Worm (Caenorhabditis elegans) whole organism, L2 larva: ENCODE measurements around the gene K02E2.11.
"Not testable (repeated sequence)": the region's sequence is repeated elsewhere in the genome, so short reads cannot be mapped to it uniquely, and the experiment has no call there.

ENCODE experiments used
- C34F6.9 ChIP-seq: fragments of 150-350 bp; optimal IDR thresholded peaks from 2 replicates; lab custom pipeline; 2014; ENCODE audit warnings: missing biosample characterization, missing genetic modification characterization
- R02D3.7 ChIP-seq: fragments of 150-350 bp; optimal IDR thresholded peaks from 2 replicates; lab custom pipeline; 2014; ENCODE audit warnings: missing biosample characterization, missing genetic modification characterization
- ZK546.5 ChIP-seq: sonication (generic microtip); optimal IDR thresholded peaks from 2 replicates; lab custom pipeline; 2017; ENCODE audit warnings: missing biosample characterization, missing genetic modification characterization
- aly-2 ChIP-seq: fragments of 150-350 bp; optimal IDR thresholded peaks from 2 replicates; lab custom pipeline; 2014; ENCODE audit warnings: missing biosample characterization, missing genetic modification characterization
- blmp-1 ChIP-seq: sonication (generic microtip); optimal IDR thresholded peaks from 2 replicates; lab custom pipeline; 2017; ENCODE audit warnings: missing genetic modification characterization, mild to moderate bottlenecking, missing compliant biosample characterization, antibody characterized with exemption, moderate library complexity; ENCODE audit not compliant: insufficient read depth
- ceh-16 ChIP-seq: fragments of 150-350 bp; optimal IDR thresholded peaks from 2 replicates; lab custom pipeline; 2014; ENCODE audit warnings: missing biosample characterization, missing genetic modification characterization
- crh-2 ChIP-seq: sonication (generic microtip); optimal IDR thresholded peaks from 2 replicates; lab custom pipeline; 2017; ENCODE audit warnings: missing biosample characterization, missing genetic modification characterization
- dmd-4 ChIP-seq: sonication (generic microtip); optimal IDR thresholded peaks from 2 replicates; lab custom pipeline; 2017; ENCODE audit warnings: missing biosample characterization, missing genetic modification characterization
- egl-27 ChIP-seq: sonication (generic microtip); optimal IDR thresholded peaks from 3 replicates; lab custom pipeline; 2017; ENCODE audit warnings: missing biosample characterization, missing genetic modification reagents, missing genetic modification characterization
- fos-1 ChIP-seq: fragments of 150-350 bp; optimal IDR thresholded peaks from 2 replicates; lab custom pipeline; 2014; ENCODE audit warnings: missing biosample characterization, missing genetic modification characterization
- gmeb-1 ChIP-seq: fragments of 150-350 bp; optimal IDR thresholded peaks from 2 replicates; lab custom pipeline; 2014; ENCODE audit warnings: missing biosample characterization, missing genetic modification characterization
- lin-13 ChIP-seq: fragments of 150-350 bp; optimal IDR thresholded peaks from 2 replicates; lab custom pipeline; 2014; ENCODE audit warnings: missing biosample characterization, missing genetic modification reagents, missing genetic modification characterization
- lin-39 ChIP-seq: fragments of 150-350 bp; optimal IDR thresholded peaks from 2 replicates; lab custom pipeline; 2014; ENCODE audit warnings: missing biosample characterization, missing genetic modification reagents, missing genetic modification characterization
- mab-5 ChIP-seq: fragments of 150-350 bp; optimal IDR thresholded peaks from 2 replicates; lab custom pipeline; 2014; ENCODE audit warnings: missing biosample characterization, missing genetic modification characterization
- mdl-1 ChIP-seq, 2 experiments: fragments of 150-350 bp in 1 of 2; sonication (generic microtip) in 1 of 2; optimal IDR thresholded peaks; 2 replicates each; lab custom pipeline; 2017; ENCODE audit warnings: missing biosample characterization in 2 of 2, missing genetic modification characterization in 2 of 2
- nhr-11 ChIP-seq: fragments of 150-350 bp; optimal IDR thresholded peaks from 2 replicates; lab custom pipeline; 2014; ENCODE audit warnings: missing biosample characterization, missing genetic modification characterization
- nhr-129 ChIP-seq: fragments of 150-350 bp; optimal IDR thresholded peaks from 2 replicates; lab custom pipeline; 2014; ENCODE audit warnings: missing biosample characterization, missing genetic modification characterization
- nhr-21 ChIP-seq: fragments of 150-350 bp; optimal IDR thresholded peaks from 2 replicates; lab custom pipeline; 2014; ENCODE audit warnings: missing biosample characterization, missing genetic modification characterization
- nhr-23 ChIP-seq: fragments of 150-350 bp; optimal IDR thresholded peaks from 2 replicates; lab custom pipeline; 2014; ENCODE audit warnings: missing biosample characterization, missing genetic modification reagents, missing genetic modification characterization
- nhr-237 ChIP-seq: fragments of 150-350 bp; optimal IDR thresholded peaks from 2 replicates; lab custom pipeline; 2014; ENCODE audit warnings: missing biosample characterization, missing genetic modification characterization
- nhr-25 ChIP-seq: fragments of 150-350 bp; sonication (generic microtip); optimal IDR thresholded peaks from 3 replicates; lab custom pipeline; 2014; ENCODE audit warnings: missing biosample characterization, missing genetic modification characterization
- nhr-6 ChIP-seq: fragments of 150-350 bp; optimal IDR thresholded peaks from 2 replicates; lab custom pipeline; 2014; ENCODE audit warnings: missing biosample characterization, missing genetic modification characterization
- peb-1 ChIP-seq: fragments of 150-350 bp; optimal IDR thresholded peaks from 2 replicates; lab custom pipeline; 2014; ENCODE audit warnings: missing biosample characterization, missing genetic modification characterization
- skn-1 ChIP-seq: sonication (generic microtip); optimal IDR thresholded peaks from 2 replicates; lab custom pipeline; 2017; ENCODE audit warnings: missing biosample characterization, missing genetic modification characterization
- sma-9 ChIP-seq, 2 experiments: fragments of 150-350 bp in 1 of 2; sonication (generic microtip) in 1 of 2; optimal IDR thresholded peaks; 2 replicates each; lab custom pipeline; 2014 to 2016; ENCODE audit warnings: missing genetic modification characterization in 2 of 2, mild to moderate bottlenecking in 1 of 2, missing biosample characterization in 1 of 2, missing compliant biosample characterization in 1 of 2, missing genetic modification reagents in 1 of 2, moderate library complexity in 1 of 2
- snpc-4 ChIP-seq: fragments of 150-350 bp; optimal IDR thresholded peaks from 2 replicates; lab custom pipeline; 2014; ENCODE audit warnings: missing biosample characterization, missing genetic modification characterization
- unc-39 ChIP-seq: fragments of 150-350 bp; optimal IDR thresholded peaks from 2 replicates; lab custom pipeline; 2014; ENCODE audit warnings: missing biosample characterization, missing genetic modification characterization
- unc-62 ChIP-seq: fragments of 150-350 bp; optimal IDR thresholded peaks from 2 replicates; lab custom pipeline; 2014; ENCODE audit warnings: missing biosample characterization, missing genetic modification reagents, missing genetic modification characterization
- zag-1 ChIP-seq: fragments of 150-350 bp; optimal IDR thresholded peaks from 2 replicates; lab custom pipeline; 2014; ENCODE audit warnings: missing biosample characterization, missing genetic modification characterization
- ztf-1 ChIP-seq: fragments of 200-800 bp; sonication (Bioruptor generic); conservative IDR thresholded peaks from 2 replicates; pipeline ENCODE4 v1.3.6; 2022; ENCODE audit warnings: missing genetic modification characterization, missing compliant biosample characterization

K02E2.11 gene

ce11 chrV:20347625-20348024, 35.5 kb upstream of the K02E2.11 start:
- TF ChIP-seq C34F6.9 (tag; lab: Kevin White, UChicago): no peak
- no peak for TF ChIP-seq sma-9 (GFP tag; optimal IDR thresholded peaks at IDR 0.05; lab: Kevin White, UChicago)
- TF ChIP-seq sma-9 (tag; optimal IDR thresholded peaks at IDR 0.05; lab: Kevin White, UChicago): no peak
- no peak for TF ChIP-seq zag-1 (tag; lab: Kevin White, UChicago)
- TF ChIP-seq nhr-11 (tag; lab: Kevin White, UChicago): no peak
- TF ChIP-seq ZK546.5 (tag; lab: Kevin White, UChicago): no peak
- TF ChIP-seq snpc-4 (tag; lab: Kevin White, UChicago): no peak
- no peak for TF ChIP-seq aly-2
- no peak for TF ChIP-seq lin-13 (GFP tag; lab: Kevin White, UChicago)
- TF ChIP-seq blmp-1 (tag; lab: Kevin White, UChicago): no peak
- no peak for TF ChIP-seq skn-1 (tag; lab: Kevin White, UChicago)
- TF ChIP-seq R02D3.7: no peak
- no peak for TF ChIP-seq nhr-237 (tag; lab: Kevin White, UChicago)

ce11 chrV:20350382-20350781, 32.7 kb upstream of the K02E2.11 start:
- no peak for TF ChIP-seq skn-1 (tag; lab: Kevin White, UChicago)
- TF ChIP-seq ceh-16 (tag; lab: Kevin White, UChicago): no peak
- no peak for TF ChIP-seq egl-27 (tag; lab: Kevin White, UChicago)
- TF ChIP-seq peb-1 (tag; lab: Kevin White, UChicago): no peak
- TF ChIP-seq blmp-1 (tag; lab: Kevin White, UChicago): no peak

- TF ChIP-seq unc-62 (GFP tag; lab: Kevin White, UChicago) (no peak), peb-1 (tag; lab: Kevin White, UChicago) (no peak), mdl-1 (tag; optimal IDR thresholded peaks at IDR 0.05; lab: Kevin White, UChicago) (no peak), nhr-23 (tag; lab: Kevin White, UChicago) (no peak)
These were observed 31.9 kb upstream of the K02E2.11 start, which contains the start of gene K02E2.1 for ce11 chrV:20351195-20351594. TSS of gene K02E2.1 (plus strand) at chrV:20351495.

ce11 chrV:20356472-20356871, 26.6 kb upstream of the K02E2.11 start, which contains the start of gene grd-11:
TSS of gene grd-11 (plus strand) at chrV:20356772.
- TF ChIP-seq mab-5 (tag; lab: Kevin White, UChicago): no peak
- TF ChIP-seq blmp-1 (tag; lab: Kevin White, UChicago): no peak
- TF ChIP-seq nhr-11 (tag; lab: Kevin White, UChicago): no peak
- TF ChIP-seq unc-62 (GFP tag; lab: Kevin White, UChicago): no peak
- TF ChIP-seq aly-2: no peak
- TF ChIP-seq nhr-23 (tag; lab: Kevin White, UChicago): no peak
- TF ChIP-seq gmeb-1 (tag; lab: Kevin White, UChicago): no peak
- no peak for TF ChIP-seq dmd-4
- TF ChIP-seq nhr-6 (tag; lab: Kevin White, UChicago): no peak
- TF ChIP-seq egl-27 (tag; lab: Kevin White, UChicago): no peak
- TF ChIP-seq fos-1 (tag; lab: Kevin White, UChicago): no peak
- no peak for TF ChIP-seq nhr-25 (tag; lab: Kevin White, UChicago)
- TF ChIP-seq lin-39 (tag; lab: Kevin White, UChicago): no peak
- TF ChIP-seq, all 48 proteins: peak for 0

- TF ChIP-seq lin-13 (GFP tag; lab: Kevin White, UChicago) (no peak), unc-39 (tag; lab: Kevin White, UChicago) (no peak), peb-1 (tag; lab: Kevin White, UChicago) (no peak), ztf-1 (no peak), sma-9 (GFP tag; optimal IDR thresholded peaks at IDR 0.05; lab: Kevin White, UChicago) (no peak), sma-9 (tag; optimal IDR thresholded peaks at IDR 0.05; lab: Kevin White, UChicago) (no peak), nhr-21 (no peak), nhr-129 (no peak), C34F6.9 (tag; lab: Kevin White, UChicago) (no peak)
These were observed 16.3 kb upstream of the K02E2.11 start, which contains the start of gene K02E2.8 for ce11 chrV:20366839-20367238. TSS of gene K02E2.8 (minus strand) at chrV:20366939.

ce11 chrV:20369153-20369552, 14.0 kb upstream of the K02E2.11 start, which contains the start of gene srh-177:
TSS of gene srh-177 (minus strand) at chrV:20369253.
- TF ChIP-seq crh-2; nhr-6 (tag; lab: Kevin White, UChicago); gmeb-1 (tag; lab: Kevin White, UChicago): not testable (repeated sequence)
